Worm (Caenorhabditis elegans): ENCODE measurements around the gene pph-6.

- no peak for TF ChIP-seq nhr-84 (tag; optimal IDR thresholded peaks at IDR 0.05)
- no peak for TF ChIP-seq nhr-237 (tag; optimal IDR thresholded peaks at IDR 0.05)
- TF ChIP-seq nhr-20 (tag; optimal IDR thresholded peaks at IDR 0.05), result no peak
- no peak for TF ChIP-seq nhr-28 (tag; optimal IDR thresholded peaks at IDR 0.05)
- TF ChIP-seq ceh-82 (tag; optimal IDR thresholded peaks at IDR 0.05), result no peak
- no peak for TF ChIP-seq elt-2 (tag; optimal IDR thresholded peaks at IDR 0.05)
- TF ChIP-seq skn-1 (tag; optimal IDR thresholded peaks at IDR 0.05), result no peak
- TF ChIP-seq egl-27 (tag; optimal IDR thresholded peaks at IDR 0.05), result no peak
- TF ChIP-seq nhr-77 (tag; optimal IDR thresholded peaks at IDR 0.05), result no peak
- TF ChIP-seq nhr-90 (tag; optimal IDR thresholded peaks at IDR 0.05; ENCODE audit: poor library complexity), result no peak
- no peak for TF ChIP-seq ztf-11 (tag; optimal IDR thresholded peaks at IDR 0.05)
Observed at ce11 chrIII:3478795-3479398, 17.4 kb downstream of the pph-6 start.
